Worm (Caenorhabditis elegans) whole organism, young adult: ENCODE results near the gene F57F4.1.
A peak's percentile ranks its signal among the peaks of the same experiment; 100 is the strongest.

Experiments used
- B0019.2 ChIP-seq: fragments of 200-800 bp; sonication (Bioruptor generic); conservative IDR thresholded peaks from 2 replicates; pipeline ENCODE4 v1.3.6; 2022; ENCODE audit warnings: missing genetic modification reagents, missing genetic modification characterization, missing compliant biosample characterization
- F22D6.2 ChIP-seq: sonication (generic microtip); optimal IDR thresholded peaks from 2 replicates; lab custom pipeline; 2016; ENCODE audit warnings: mild to moderate bottlenecking, missing genetic modification characterization, missing compliant biosample characterization
- F39B2.1 ChIP-seq: fragments of 200-800 bp; sonication (Bioruptor generic); IDR thresholded peaks from 2 replicates; pipeline ENCODE4 v1.3.6; 2022; ENCODE audit warnings: missing genetic modification reagents, missing genetic modification characterization, missing compliant biosample characterization
- F57C9.4 ChIP-seq: sonication (generic microtip); optimal IDR thresholded peaks from 2 replicates; lab custom pipeline; 2017; ENCODE audit warnings: mild to moderate bottlenecking, missing genetic modification characterization, missing compliant biosample characterization
- K12H6.12 ChIP-seq: fragments of 200-800 bp; sonication (Bioruptor generic); optimal IDR thresholded peaks from 2 replicates; lab custom pipeline; 2018; ENCODE audit warnings: mild to moderate bottlenecking, missing genetic modification characterization, missing compliant biosample characterization
- T26A5.8 ChIP-seq: sonication (generic microtip); optimal IDR thresholded peaks from 2 replicates; lab custom pipeline; 2016; ENCODE audit warnings: missing genetic modification characterization, missing compliant biosample characterization
- Y56A3A.18 ChIP-seq: fragments of 200-800 bp; sonication (Bioruptor generic); IDR thresholded peaks from 2 replicates; pipeline ENCODE4 v1.3.6; 2022; ENCODE audit warnings: missing genetic modification reagents, missing genetic modification characterization, missing compliant biosample characterization
- ama-1 ChIP-seq, 3 experiments: fragments of 150-350 bp in 1 of 3; sonication (generic microtip) in 2 of 3; optimal IDR thresholded peaks; 2 replicates each; lab custom pipeline; 2014 to 2018; ENCODE audit warnings: missing biosample characterization in 2 of 3, missing genetic modification characterization in 2 of 3, missing genetic modification reagents in 2 of 3
- aptf-2 ChIP-seq: fragments of 200-800 bp; sonication (Bioruptor generic); conservative IDR thresholded peaks from 2 replicates; pipeline ENCODE4 v1.3.6; 2022; ENCODE audit warnings: missing genetic modification reagents, missing genetic modification characterization, missing compliant biosample characterization
- atf-7 ChIP-seq: sonication (generic microtip); optimal IDR thresholded peaks from 2 replicates; lab custom pipeline; 2017; ENCODE audit warnings: mild to moderate bottlenecking, missing genetic modification characterization, missing compliant biosample characterization
- attf-3 ChIP-seq: fragments of 200-800 bp; sonication (Bioruptor generic); conservative IDR thresholded peaks from 2 replicates; pipeline ENCODE4 v1.3.6; 2022; ENCODE audit warnings: missing genetic modification reagents, missing genetic modification characterization, missing compliant biosample characterization
- bed-2 ChIP-seq: fragments of 200-800 bp; sonication (Bioruptor generic); IDR thresholded peaks from 2 replicates; pipeline ENCODE4 v1.3.6; 2022; ENCODE audit warnings: missing genetic modification reagents, missing genetic modification characterization, missing compliant biosample characterization
- ccch-3 ChIP-seq: fragments of 200-800 bp; sonication (Bioruptor generic); optimal IDR thresholded peaks from 2 replicates; lab custom pipeline; 2018; ENCODE audit warnings: mild to moderate bottlenecking, missing genetic modification characterization, missing compliant biosample characterization
- cebp-1 ChIP-seq, 2 experiments: fragments of 200-800 bp in 1 of 2; sonication (Bioruptor generic) in 1 of 2; sonication (generic microtip) in 1 of 2; IDR thresholded peaks in 1 of 2; optimal IDR thresholded peaks in 1 of 2; 2 replicates each; pipeline versions ENCODE4 v1.3.6 to Lab custom; 2017 to 2022; ENCODE audit warnings: missing compliant biosample characterization in 2 of 2, missing genetic modification characterization in 2 of 2, mild to moderate bottlenecking in 1 of 2, missing genetic modification reagents in 1 of 2, moderate library complexity in 1 of 2
- ceh-27 ChIP-seq: fragments of 200-800 bp; sonication (Bioruptor generic); optimal IDR thresholded peaks from 2 replicates; lab custom pipeline; 2018; ENCODE audit warnings: mild to moderate bottlenecking, missing genetic modification characterization, moderate library complexity, missing compliant biosample characterization
- chd-7 ChIP-seq: sonication (generic microtip); optimal IDR thresholded peaks from 2 replicates; lab custom pipeline; 2016; ENCODE audit warnings: mild to moderate bottlenecking, missing genetic modification characterization, moderate library complexity, missing compliant biosample characterization
- dox-1 ChIP-seq: fragments of 200-800 bp; sonication (Bioruptor generic); IDR thresholded peaks from 2 replicates; pipeline ENCODE4 v1.3.6; 2022; ENCODE audit warnings: missing genetic modification reagents, missing genetic modification characterization, missing compliant biosample characterization
- efl-1 ChIP-seq: fragments of 150-350 bp; optimal IDR thresholded peaks from 2 replicates; lab custom pipeline; 2014; ENCODE audit warnings: missing biosample characterization, missing genetic modification reagents, missing genetic modification characterization
- egrh-3 ChIP-seq: fragments of 200-800 bp; sonication (Bioruptor generic); IDR thresholded peaks from 2 replicates; pipeline ENCODE4 v1.3.6; 2022; ENCODE audit warnings: missing genetic modification reagents, missing genetic modification characterization, missing compliant biosample characterization
- hmg-1.2 ChIP-seq: fragments of 200-800 bp; sonication (Bioruptor generic); IDR thresholded peaks from 2 replicates; pipeline ENCODE4 v1.3.6; 2022; ENCODE audit warnings: missing genetic modification reagents, missing genetic modification characterization, missing compliant biosample characterization
- hsf-1 ChIP-seq: fragments of 200-800 bp; sonication (Bioruptor generic); IDR thresholded peaks from 2 replicates; pipeline ENCODE4 v1.3.6; 2022; ENCODE audit warnings: missing genetic modification reagents, missing genetic modification characterization, missing compliant biosample characterization
- madf-10 ChIP-seq: sonication (generic microtip); optimal IDR thresholded peaks from 2 replicates; lab custom pipeline; 2016; ENCODE audit warnings: mild to moderate bottlenecking, missing genetic modification characterization, missing compliant biosample characterization
- mcd-1 ChIP-seq: fragments of 200-800 bp; sonication (Bioruptor generic); IDR thresholded peaks from 2 replicates; pipeline ENCODE4 v1.3.6; 2022; ENCODE audit warnings: missing genetic modification reagents, missing genetic modification characterization, missing compliant biosample characterization
- nhr-80 ChIP-seq: sonication (generic microtip); optimal IDR thresholded peaks from 2 replicates; lab custom pipeline; 2016; ENCODE audit warnings: missing genetic modification characterization, missing compliant biosample characterization
- rec-8 ChIP-seq, 2 experiments: sonication (generic microtip); optimal IDR thresholded peaks; 2 replicates each; lab custom pipeline; 2016; ENCODE audit warnings: mild to moderate bottlenecking in 2 of 2, missing genetic modification characterization in 2 of 2, missing genetic modification reagents in 2 of 2, missing genotype in 2 of 2, missing biosample characterization in 1 of 2, missing compliant biosample characterization in 1 of 2, moderate library complexity in 1 of 2
- snpc-4 ChIP-seq, 5 experiments: fragments of 150-350 bp in 1 of 5; sonication (generic microtip) in 4 of 5; optimal IDR thresholded peaks; 2 replicates each; lab custom pipeline; 2014 to 2018; ENCODE audit warnings: missing genetic modification characterization in 5 of 5, missing biosample characterization in 3 of 5, antibody characterized with exemption in 2 of 5, mild to moderate bottlenecking in 2 of 5, missing compliant biosample characterization in 2 of 5, missing genotype in 2 of 5, moderate library complexity in 2 of 5, missing genetic modification reagents in 1 of 5
- somi-1 ChIP-seq: fragments of 200-800 bp; sonication (Bioruptor generic); optimal IDR thresholded peaks from 2 replicates; lab custom pipeline; 2018; ENCODE audit warnings: mild to moderate bottlenecking, missing genetic modification characterization, missing compliant biosample characterization
- zfh-2 ChIP-seq: fragments of 200-800 bp; sonication (Bioruptor generic); conservative IDR thresholded peaks from 2 replicates; pipeline ENCODE4 v1.3.6; 2022; ENCODE audit warnings: missing genetic modification reagents, missing genetic modification characterization, missing compliant biosample characterization
- ztf-22 ChIP-seq: fragments of 200-800 bp; sonication (Bioruptor generic); optimal IDR thresholded peaks from 2 replicates; lab custom pipeline; 2018; ENCODE audit warnings: mild to moderate bottlenecking, missing genetic modification characterization, moderate library complexity, missing compliant biosample characterization

Gene F57F4.1

DNA sequence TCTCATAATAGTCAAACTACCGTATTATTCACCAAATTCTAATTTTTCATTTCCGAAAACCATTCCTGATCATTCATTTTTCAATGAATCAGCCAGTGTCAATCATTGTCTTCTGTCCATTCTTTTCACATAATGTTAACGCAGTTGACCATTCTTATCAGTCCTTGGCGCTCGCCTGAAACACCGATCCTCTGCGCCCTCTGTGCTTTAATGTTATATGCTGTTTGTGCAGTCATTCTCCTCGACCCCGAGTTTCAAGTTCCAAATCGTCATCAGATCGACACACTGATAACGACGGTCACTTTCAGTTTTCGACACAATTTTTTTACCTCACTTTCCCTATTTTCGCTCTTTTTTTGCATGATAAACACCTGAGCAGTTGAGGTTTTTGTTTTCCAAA, 43.4 kb upstream of the F57F4.1 start (continued):
- TF ChIP-seq T26A5.8 (tag; lab: Kevin White, UChicago), result no peak
- no peak for TF ChIP-seq B0019.2 (GFP tag; lab: Robert Waterston, UW)
- peak; percentile 62 for TF ChIP-seq dox-1

ce11 chrV:6348133-6348532, 42.1 kb upstream of the F57F4.1 start:
- TF ChIP-seq nhr-80 (peak; percentile 10), cebp-1 (GFP tag; IDR thresholded peaks at IDR 0.05; lab: Robert Waterston, UW) (no peak), cebp-1 (tag; optimal IDR thresholded peaks at IDR 0.05; lab: Kevin White, UChicago) (peak; percentile 24), atf-7 (tag; lab: Kevin White, UChicago) (no peak), hmg-1.2 (GFP tag; lab: Robert Waterston, UW) (0 out of 2 replicates have a peak, but pooled peaks have one; percentile 28), F39B2.1 (no peak), ccch-3 (no peak), ceh-27 (GFP tag; lab: Kevin White, UChicago) (peak; percentile 18)
- TF ChIP-seq, all 124 proteins: peak for 4

ce11 chrV:6349597-6349996, 40.7 kb upstream of the F57F4.1 start:
- no peak for TF ChIP-seq aptf-2 (GFP tag; lab: Robert Waterston, UW)
- TF ChIP-seq efl-1, result no peak
- no peak for TF ChIP-seq hsf-1 (GFP tag; lab: Robert Waterston, UW)
- TF ChIP-seq attf-3 (GFP tag; lab: Robert Waterston, UW), result no peak

ce11 chrV:6350109-6350508, 40.2 kb upstream of the F57F4.1 start:
- TF ChIP-seq mcd-1 (GFP tag; lab: Robert Waterston, UW) (0 out of 2 replicates have a peak, but pooled peaks have one; percentile 21), snpc-4 (GFP tag; optimal IDR thresholded peaks at IDR 0.05; lab: Kevin White, UChicago) (no peak), snpc-4 (tag; optimal IDR thresholded peaks at IDR 0.05; lab: Kevin White, UChicago) (peak in 2 of 4 experiments; percentile 13 to 17), K12H6.12 (tag; lab: Kevin White, UChicago) (peak; percentile 43), bed-2 (GFP tag; lab: Robert Waterston, UW) (no peak), ztf-22 (GFP tag; lab: Kevin White, UChicago) (no peak), F22D6.2 (tag; lab: Kevin White, UChicago) (no peak), Y56A3A.18 (GFP tag; lab: Robert Waterston, UW) (no peak), cebp-1 (GFP tag; IDR thresholded peaks at IDR 0.05; lab: Robert Waterston, UW) (no peak), cebp-1 (tag; optimal IDR thresholded peaks at IDR 0.05; lab: Kevin White, UChicago) (peak; percentile 22), chd-7 (no peak), F57C9.4 (no peak), madf-10 (peak; percentile 97), somi-1 (GFP tag; lab: Kevin White, UChicago) (peak; percentile 16), zfh-2 (GFP tag; lab: Robert Waterston, UW) (peak; percentile 96), hmg-1.2 (GFP tag; lab: Robert Waterston, UW) (no peak), egrh-3 (GFP tag; lab: Robert Waterston, UW) (0 out of 2 replicates have a peak, but pooled peaks have one; percentile 30), B0019.2 (GFP tag; lab: Robert Waterston, UW) (no peak), ama-1 (optimal IDR thresholded peaks at IDR 0.05; lab: Kevin White, UChicago) (no peak), ama-1 (GFP tag; optimal IDR thresholded peaks at IDR 0.05; lab: Kevin White, UChicago) (peak in 1 of 2 experiments; percentile 36)
- TF ChIP-seq, all 124 proteins: peak for 9

DNA sequence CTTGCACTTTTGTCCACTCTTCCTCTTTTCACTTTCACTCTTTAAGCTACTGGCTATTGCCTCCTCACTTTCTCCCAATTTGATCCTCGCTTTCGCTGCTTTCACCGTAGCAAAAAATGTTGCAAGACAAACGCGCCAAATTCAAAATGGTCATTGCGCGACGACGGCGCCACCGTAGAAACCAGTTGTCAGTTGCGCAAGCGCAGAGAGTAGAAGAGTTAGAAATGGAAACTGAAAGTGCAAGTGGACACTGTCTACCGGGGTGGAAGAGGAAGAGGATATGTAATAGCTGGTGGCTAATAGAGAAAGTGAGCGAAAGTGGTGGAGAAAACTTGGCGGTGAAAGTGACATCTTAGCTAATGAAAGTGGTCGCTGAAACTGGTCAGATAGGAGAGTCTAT, 39.1 kb upstream of the F57F4.1 start:
- TF ChIP-seq rec-8 (tag; optimal IDR thresholded peaks at IDR 0.05; lab: Kevin White, UChicago), result no peak
- 0 out of 2 replicates have a peak, but pooled peaks have one; percentile 20 for TF ChIP-seq Y56A3A.18 (GFP tag; lab: Robert Waterston, UW)
